Worm (Caenorhabditis elegans): Measurements from ENCODE around the gene Y46G5A.38.

The Y46G5A.38 gene

DNA sequence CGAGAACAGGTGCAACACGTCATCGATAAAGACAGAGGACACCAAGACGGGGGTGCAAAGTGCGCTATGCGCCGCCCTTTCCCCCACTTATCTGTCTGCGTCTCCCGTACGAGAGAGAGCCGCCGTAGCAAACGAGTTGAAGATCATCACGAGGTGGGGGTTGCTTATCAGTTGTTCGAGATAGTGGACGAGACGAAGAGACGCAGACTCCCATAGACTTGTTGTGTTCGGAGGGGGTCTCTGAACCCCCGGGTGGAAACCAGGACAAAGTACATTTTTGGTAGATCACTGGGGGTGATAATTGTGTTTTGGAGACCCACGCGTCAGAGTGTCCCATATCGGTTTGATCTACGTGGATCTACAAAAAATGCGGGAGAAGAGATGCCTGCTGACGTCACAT, 28.0 kb upstream of the Y46G5A.38 start (continued):
- TF ChIP-seq efl-1 (optimal IDR thresholded peaks at IDR 0.05) (peak; percentile 67 to 69), efl-1 (GFP tag; optimal IDR thresholded peaks at IDR 0.05 in 1 of 2) (peak; percentile 53 to 95), pag-3 (tag; optimal IDR thresholded peaks at IDR 0.05; ENCODE audit: borderline replicate concordance, insufficient read depth) (no peak), pax-3 (tag; optimal IDR thresholded peaks at IDR 0.05) (peak; percentile 67), hlh-17 (GFP tag; optimal IDR thresholded peaks at IDR 0.05; ENCODE audit: borderline replicate concordance) (no peak), C34B4.2 (tag; optimal IDR thresholded peaks at IDR 0.05) (no peak), lin-35 (GFP tag; optimal IDR thresholded peaks at IDR 0.05) (peak; percentile 62 to 85), fos-1 (tag; optimal IDR thresholded peaks at IDR 0.05) (peak; percentile 14), C04F5.9 (tag; optimal IDR thresholded peaks at IDR 0.05) (peak; percentile 42)

DNA sequence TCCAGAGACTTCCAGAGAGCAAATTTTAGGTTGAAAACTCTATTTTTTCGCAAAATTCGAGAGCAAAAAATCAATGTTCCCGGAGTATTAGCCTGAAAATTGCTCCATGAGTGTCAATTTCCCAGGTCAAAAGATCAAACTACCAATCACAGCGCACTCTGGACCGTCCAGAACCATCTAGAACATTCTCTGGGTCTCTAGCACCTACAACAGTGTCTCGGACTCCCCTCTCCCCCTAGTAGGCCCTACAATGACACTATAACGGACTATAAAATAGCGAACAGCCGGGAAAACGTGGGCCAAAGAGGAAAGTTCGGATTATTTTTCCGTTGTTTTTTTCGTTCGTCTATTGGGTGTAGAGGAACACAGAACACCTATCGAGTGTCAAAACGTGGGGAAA, 27.5 kb upstream of the Y46G5A.38 start:
- TF ChIP-seq unc-98 (GFP tag; IDR thresholded peaks at IDR 0.05): no peak
- no peak for TF ChIP-seq ceh-8 (GFP tag; optimal IDR thresholded peaks at IDR 0.05)
- TF ChIP-seq pax-3 (tag; optimal IDR thresholded peaks at IDR 0.05): no peak
- TF ChIP-seq snpc-4 (tag; optimal IDR thresholded peaks at IDR 0.05): no peak
- TF ChIP-seq jun-1 (tag; optimal IDR thresholded peaks at IDR 0.05): no peak
- no peak for TF ChIP-seq mep-1 (tag; optimal IDR thresholded peaks at IDR 0.05)
- TF ChIP-seq elt-2 (tag; optimal IDR thresholded peaks at IDR 0.05): no peak
- no peak for TF ChIP-seq swsn-7 (tag; optimal IDR thresholded peaks at IDR 0.05)
- no peak for TF ChIP-seq mdl-1 (tag; optimal IDR thresholded peaks at IDR 0.05)

DNA sequence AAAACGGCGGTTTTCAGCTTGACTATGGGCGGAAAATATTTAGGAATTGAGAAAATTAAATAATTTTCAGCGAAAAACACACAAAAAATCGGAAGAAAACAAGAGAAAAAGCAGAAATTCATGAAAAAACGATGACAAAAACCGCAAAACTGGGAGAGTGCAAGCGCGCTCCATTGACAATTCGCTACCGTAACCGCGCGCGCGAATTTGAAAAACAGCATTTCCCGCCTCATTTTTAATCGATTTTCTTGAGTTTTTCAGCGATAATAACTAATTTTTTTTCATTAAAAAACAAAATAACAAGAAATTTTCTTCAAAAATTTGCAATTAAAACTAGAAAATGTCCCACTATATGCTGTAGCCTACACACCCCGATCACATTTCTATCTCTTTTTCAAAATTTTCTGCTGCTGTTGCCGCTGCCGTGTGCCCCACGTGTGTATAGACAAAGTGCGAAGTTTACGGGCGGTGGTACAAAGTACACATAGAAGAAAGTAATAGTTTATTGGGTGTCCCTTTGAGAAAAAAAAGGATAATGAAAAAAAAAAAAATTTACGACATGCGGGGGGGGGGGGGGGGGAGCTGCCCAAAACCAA, 26.8 kb upstream of the Y46G5A.38 start:
- peak in 2 of 6 experiments; percentile 21 to 32 for TF ChIP-seq elt-3 (tag; optimal IDR thresholded peaks at IDR 0.05)
- TF ChIP-seq nhr-47 (tag; optimal IDR thresholded peaks at IDR 0.05): peak; percentile 37
- TF ChIP-seq nhr-11 (tag; optimal IDR thresholded peaks at IDR 0.05): peak; percentile 75
- TF ChIP-seq efl-1 (optimal IDR thresholded peaks at IDR 0.05): peak; percentile 46 to 86
- peak; percentile 70 to 71 for TF ChIP-seq efl-1 (GFP tag; optimal IDR thresholded peaks at IDR 0.05 in 1 of 2)
- TF ChIP-seq mdl-1 (tag; optimal IDR thresholded peaks at IDR 0.05): peak in 1 of 2 experiments; percentile 83
- no peak for TF ChIP-seq C16A3.4 (tag; optimal IDR thresholded peaks at IDR 0.05)
- peak; percentile 65 for TF ChIP-seq blmp-1 (tag; optimal IDR thresholded peaks at IDR 0.05)
- peak; percentile 51 for TF ChIP-seq irx-1 (tag; optimal IDR thresholded peaks at IDR 0.05)
- TF ChIP-seq nhr-71 (tag; optimal IDR thresholded peaks at IDR 0.05): peak; percentile 68
- no peak for TF ChIP-seq xbp-1 (tag; optimal IDR thresholded peaks at IDR 0.05)
- peak; percentile 4 for TF ChIP-seq ztf-4 (tag; optimal IDR thresholded peaks at IDR 0.05)
- TF ChIP-seq dpl-1 (GFP tag; optimal IDR thresholded peaks at IDR 0.05): peak; percentile 38 to 74 (median 53)
- TF ChIP-seq lin-13 (GFP tag; optimal IDR thresholded peaks at IDR 0.05): no peak
- TF ChIP-seq unc-130 (tag; optimal IDR thresholded peaks at IDR 0.05): peak; percentile 53
- no peak for TF ChIP-seq aly-2 (tag; optimal IDR thresholded peaks at IDR 0.05)
- TF ChIP-seq nhr-84 (tag; optimal IDR thresholded peaks at IDR 0.05): no peak
- no peak for TF ChIP-seq lir-3 (tag; optimal IDR thresholded peaks at IDR 0.05; ENCODE audit: poor library complexity)
- peak; percentile 83 for TF ChIP-seq nhr-20 (tag; optimal IDR thresholded peaks at IDR 0.05)
- peak; percentile 14 to 36 for TF ChIP-seq lin-35 (GFP tag; optimal IDR thresholded peaks at IDR 0.05)
- TF ChIP-seq nhr-77 (tag; optimal IDR thresholded peaks at IDR 0.05): no peak
- TF ChIP-seq ets-5 (GFP tag; IDR thresholded peaks at IDR 0.05): no peak
- no peak for TF ChIP-seq pag-3 (tag; optimal IDR thresholded peaks at IDR 0.05; ENCODE audit: borderline replicate concordance, insufficient read depth)
- TF ChIP-seq lsy-2 (tag; optimal IDR thresholded peaks at IDR 0.05): peak; percentile 82 to 85
- peak; percentile 76 for TF ChIP-seq lin-14 (GFP tag; optimal IDR thresholded peaks at IDR 0.05)
- TF ChIP-seq nhr-237 (tag; optimal IDR thresholded peaks at IDR 0.05): no peak
- no peak for TF ChIP-seq ama-1 (optimal IDR thresholded peaks at IDR 0.05)
- peak; percentile 61 for TF ChIP-seq snu-23 (GFP tag; optimal IDR thresholded peaks at IDR 0.05)
- TF ChIP-seq ces-1 (GFP tag; optimal IDR thresholded peaks at IDR 0.05): no peak
- TF ChIP-seq nhr-19 (GFP tag; conservative IDR thresholded peaks at IDR 0.05): peak; percentile 57
- TF ChIP-seq grh-1 (GFP tag; IDR thresholded peaks at IDR 0.05): peak; percentile 34; the same call in 1 of the 2 replicates
- peak; percentile 3 for TF ChIP-seq swsn-7 (tag; optimal IDR thresholded peaks at IDR 0.05)
- TF ChIP-seq tbx-2 (tag; optimal IDR thresholded peaks at IDR 0.05): peak; percentile 63
- TF ChIP-seq fkh-10 (GFP tag; optimal IDR thresholded peaks at IDR 0.05): no peak
- TF ChIP-seq nhr-85 (tag): peak; percentile 45
- peak; percentile 6 for TF ChIP-seq nhr-90 (tag; optimal IDR thresholded peaks at IDR 0.05; ENCODE audit: poor library complexity)
